Fruit fly (Drosophila melanogaster): ENCODE results near the gene hb.

The hb gene

dm6 chr3R:8746354-8746753 lies 48.7 kb upstream of the hb start (continued):
- TF ChIP-seq Hand (GFP tag; optimal IDR thresholded peaks at IDR 0.05) (no peak), Meics (GFP tag; optimal IDR thresholded peaks at IDR 0.05) (peak; percentile 46), Dip3 (GFP tag; optimal IDR thresholded peaks at IDR 0.05) (no peak), CG5953 (GFP tag; IDR thresholded peaks at IDR 0.05) (no peak; the same call in 1 of the 2 replicates), wor (GFP tag; IDR thresholded peaks at IDR 0.05) (peak; percentile 46; the same call in 1 of the 2 replicates), CG30431 (GFP tag; optimal IDR thresholded peaks at IDR 0.05) (peak; percentile 51), Sox102F (GFP tag; optimal IDR thresholded peaks at IDR 0.05) (peak; percentile 82), CG8281 (tag; optimal IDR thresholded peaks at IDR 0.05) (peak; percentile 21), PHDP (tag; optimal IDR thresholded peaks at IDR 0.05) (peak; percentile 76), CG12071 (GFP tag; optimal IDR thresholded peaks at IDR 0.05) (no peak), CG9797 (GFP tag; optimal IDR thresholded peaks at IDR 0.05) (no peak), zfh2 (GFP tag; optimal IDR thresholded peaks at IDR 0.05) (no peak), H15 (GFP tag; IDR thresholded peaks at IDR 0.05) (peak; percentile 36; the same call in 1 of the 3 replicates), bsh (GFP tag; optimal IDR thresholded peaks at IDR 0.05) (peak in 1 of 2 experiments; percentile 75), ham (GFP tag; IDR thresholded peaks at IDR 0.05) (no peak), grau (tag; optimal IDR thresholded peaks at IDR 0.05) (peak; percentile 73), CG12769 (tag; optimal IDR thresholded peaks at IDR 0.05) (peak; percentile 7), zen (tag; optimal IDR thresholded peaks at IDR 0.05) (peak; percentile 91), CG1647 (GFP tag; optimal IDR thresholded peaks at IDR 0.05) (peak; percentile 23), Nf-YB (GFP tag; optimal IDR thresholded peaks at IDR 0.05) (peak; percentile 40), pita (GFP tag; optimal IDR thresholded peaks at IDR 0.05) (no peak), CG12744 (GFP tag; optimal IDR thresholded peaks at IDR 0.05) (no peak), grn (GFP tag; optimal IDR thresholded peaks at IDR 0.05) (no peak), Dref (GFP tag; IDR thresholded peaks at IDR 0.05) (no peak), YL-1 (GFP tag; optimal IDR thresholded peaks at IDR 0.05) (no peak), sisA (GFP tag; IDR thresholded peaks at IDR 0.05) (peak; percentile 64; the same call in 1 of the 2 replicates), CG3847 (GFP tag; IDR thresholded peaks at IDR 0.05) (no peak), abd-A (tag; optimal IDR thresholded peaks at IDR 0.05) (no peak), nerfin-2 (GFP tag; IDR thresholded peaks at IDR 0.05; ENCODE audit: partially characterized antibody) (no peak), ap (GFP tag; IDR thresholded peaks at IDR 0.05) (peak; percentile 64), H2.0 (GFP tag; IDR thresholded peaks at IDR 0.05) (0 out of 2 replicates have a peak, but pooled peaks have one; percentile 30), crol (GFP tag; IDR thresholded peaks at IDR 0.05) (no peak), Kr (GFP tag; optimal IDR thresholded peaks at IDR 0.05) (no peak), wdn (GFP tag; IDR thresholded peaks at IDR 0.05) (0 out of 2 replicates have a peak, but pooled peaks have one; percentile 4), CG7556 (GFP tag; optimal IDR thresholded peaks at IDR 0.05) (peak; percentile 67), CG31365 (tag; optimal IDR thresholded peaks at IDR 0.05) (no peak), MESR4 (GFP tag; optimal IDR thresholded peaks at IDR 0.05) (no peak), Doc2 (GFP tag; IDR thresholded peaks at IDR 0.05) (no peak), E2f1 (GFP tag; IDR thresholded peaks at IDR 0.05) (peak; percentile 56; the same call in 1 of the 2 replicates), row (GFP tag; IDR thresholded peaks at IDR 0.05) (peak; percentile 69), CG10979 (tag; optimal IDR thresholded peaks at IDR 0.05) (peak; percentile 76), CG14050 (GFP tag; IDR thresholded peaks at IDR 0.05) (peak; percentile 37; the same call in 1 of the 3 replicates), CG10654 (GFP tag; optimal IDR thresholded peaks at IDR 0.05) (peak; percentile 11), unpg (GFP tag; optimal IDR thresholded peaks at IDR 0.05) (peak; percentile 77), CG9932 (GFP tag; IDR thresholded peaks at IDR 0.05) (peak; percentile 36; the same call in 1 of the 2 replicates), Fer1 (GFP tag; optimal IDR thresholded peaks at IDR 0.05) (peak; percentile 49), CG15269 (tag; optimal IDR thresholded peaks at IDR 0.05) (peak; percentile 43), Blimp-1 (GFP tag; optimal IDR thresholded peaks at IDR 0.05) (peak; percentile 74), ranshi (GFP tag; IDR thresholded peaks at IDR 0.05) (peak; percentile 69), dm (GFP tag; optimal IDR thresholded peaks at IDR 0.05) (no peak), CG2199 (GFP tag; IDR thresholded peaks at IDR 0.05) (no peak)

All from whole organism, embryonic.